Worm (Caenorhabditis elegans) whole organism, late embryonic: Measurements from ENCODE around the gene K01A6.7.

Experiments used
- fkh-6 ChIP-seq: sonication (generic microtip); optimal IDR thresholded peaks from 2 replicates; lab custom pipeline; 2016; ENCODE audit warnings: missing genetic modification characterization, missing compliant biosample characterization
- lim-6 ChIP-seq: sonication (generic microtip); optimal IDR thresholded peaks from 2 replicates; lab custom pipeline; 2016; ENCODE audit warnings: missing genetic modification characterization, missing compliant biosample characterization

- TF ChIP-seq fkh-6 (tag; lab: Kevin White, UChicago) (no peak), lim-6 (tag; lab: Kevin White, UChicago) (no peak)
Observed at ce11 chrIV:11694143-11694542, 44.2 kb downstream of the K01A6.7 start, which contains the start of gene ZK792.7.
